Fruit fly (Drosophila melanogaster) whole organism, embryonic: ENCODE measurements around the gene Nup98-96.

Experiments used
- CG12769 ChIP-seq: fragments of 200-800 bp; sonication (Bioruptor generic); optimal IDR thresholded peaks from 2 replicates; lab custom pipeline; 2019; ENCODE audit warnings: missing biosample characterization, mild to moderate bottlenecking, missing genetic modification characterization, moderate library complexity
- CG17385 ChIP-seq: fragments of 200-800 bp; sonication (Bioruptor generic); optimal IDR thresholded peaks from 3 replicates; lab custom pipeline; 2018; ENCODE audit warnings: missing biosample characterization, mild to moderate bottlenecking, missing genetic modification characterization
- CG34376 ChIP-seq: fragments of 200-800 bp; sonication (Bioruptor generic); optimal IDR thresholded peaks from 2 replicates; lab custom pipeline; 2018; ENCODE audit warnings: missing biosample characterization, mild to moderate bottlenecking, missing genetic modification characterization
- Doc3 ChIP-seq: fragments of 200-800 bp; sonication (Bioruptor generic); IDR thresholded peaks from 3 replicates; pipeline ENCODE4 v1.3.6; 2022; ENCODE audit warnings: missing biosample characterization, missing genetic modification characterization; ENCODE audit not compliant: partially characterized antibody
- Ptx1 ChIP-seq: fragments of 200-800 bp; sonication (Bioruptor generic); IDR thresholded peaks from 2 replicates; pipeline ENCODE4 v1.3.6; 2022; ENCODE audit warnings: missing biosample characterization, missing genetic modification characterization
- Rfx ChIP-seq: fragments of 200-800 bp; sonication (Bioruptor generic); IDR thresholded peaks from 2 replicates; pipeline ENCODE4 v1.3.6; 2022; ENCODE audit warnings: missing biosample characterization, missing genetic modification characterization

dm6 chr3R:23781466-23781935 lies at the start of gene Nup98-96, which contains the start of gene mbc:
- peak; percentile 91 for TF ChIP-seq Ptx1
- no peak for TF ChIP-seq Doc3 (GFP tag; lab: Robert Waterston, UW)
- TF ChIP-seq Rfx (GFP tag; lab: Robert Waterston, UW) = peak; percentile 91
- peak; percentile 86 for TF ChIP-seq CG12769 (tag; lab: Kevin White, UChicago)
- TF ChIP-seq CG17385 (GFP tag; lab: Kevin White, UChicago) = peak; percentile 53
- peak; percentile 44 for TF ChIP-seq CG34376 (GFP tag; lab: Kevin White, UChicago)
